Worm (Caenorhabditis elegans) whole organism, L1 larva: ENCODE data around the gene unc-10.
A peak's percentile ranks its signal among the peaks of the same experiment; 100 is the strongest.

Source experiments
- C04F5.9 ChIP-seq: sonication (generic microtip); optimal IDR thresholded peaks from 2 replicates; lab custom pipeline; 2016; ENCODE audit warnings: missing genetic modification characterization, missing compliant biosample characterization
- C34B4.2 ChIP-seq: sonication (generic microtip); optimal IDR thresholded peaks from 2 replicates; lab custom pipeline; 2017; ENCODE audit warnings: mild to moderate bottlenecking, missing genetic modification characterization, missing compliant biosample characterization
- blmp-1 ChIP-seq: fragments of 150-350 bp; optimal IDR thresholded peaks from 2 replicates; lab custom pipeline; 2014; ENCODE audit warnings: missing biosample characterization, missing genetic modification characterization
- ceh-63 ChIP-seq: fragments of 200-800 bp; sonication (Bioruptor generic); optimal IDR thresholded peaks from 2 replicates; lab custom pipeline; 2018; ENCODE audit warnings: mild to moderate bottlenecking, missing genetic modification characterization, missing compliant biosample characterization
- ceh-82 ChIP-seq, 3 experiments: fragments of 150-350 bp in 1 of 3; sonication (generic microtip) in 2 of 3; optimal IDR thresholded peaks; 2 replicates each; lab custom pipeline; 2014 to 2017; ENCODE audit warnings: missing biosample characterization in 3 of 3, missing genetic modification characterization in 3 of 3
- ceh-88 ChIP-seq: fragments of 200-800 bp; sonication (Bioruptor generic); IDR thresholded peaks from 2 replicates; pipeline ENCODE4 v1.3.6; 2022; ENCODE audit warnings: missing genetic modification characterization, missing compliant biosample characterization
- egl-13 ChIP-seq: sonication (generic microtip); optimal IDR thresholded peaks from 2 replicates; lab custom pipeline; 2016; ENCODE audit warnings: missing genotype, missing genetic modification reagents, missing genetic modification characterization, missing compliant biosample characterization
- elt-2 ChIP-seq: sonication (generic microtip); optimal IDR thresholded peaks from 2 replicates; lab custom pipeline; 2016; ENCODE audit warnings: missing genetic modification characterization, mild to moderate bottlenecking, inconsistent platforms, missing compliant biosample characterization, missing genetic modification reagents
- elt-3 ChIP-seq, 6 experiments: fragments of 150-350 bp in 1 of 6; sonication (generic microtip); optimal IDR thresholded peaks; 2 replicates each; lab custom pipeline; 2017 to 2018; ENCODE audit warnings: missing biosample characterization in 6 of 6, missing genetic modification characterization in 6 of 6, inconsistent platforms in 1 of 6
- ets-5 ChIP-seq: fragments of 200-800 bp; sonication (Bioruptor generic); IDR thresholded peaks from 2 replicates; pipeline ENCODE4 v1.3.6; 2022; ENCODE audit warnings: missing genetic modification characterization, missing compliant biosample characterization
- fkh-8 ChIP-seq: sonication (generic microtip); optimal IDR thresholded peaks from 2 replicates; lab custom pipeline; 2016; ENCODE audit warnings: mild to moderate bottlenecking, missing genetic modification characterization, missing compliant biosample characterization
- grh-1 ChIP-seq: fragments of 200-800 bp; sonication (Bioruptor generic); IDR thresholded peaks from 2 replicates; pipeline ENCODE4 v1.3.6; 2022; ENCODE audit warnings: missing genetic modification reagents, missing genetic modification characterization, missing compliant biosample characterization
- hpl-2 ChIP-seq: fragments of 150-350 bp; optimal IDR thresholded peaks from 2 replicates; lab custom pipeline; 2014; ENCODE audit warnings: missing biosample characterization, missing genetic modification reagents, missing genetic modification characterization
- lin-14 ChIP-seq: fragments of 200-800 bp; sonication (Bioruptor generic); optimal IDR thresholded peaks from 2 replicates; lab custom pipeline; 2018; ENCODE audit warnings: mild to moderate bottlenecking, missing genetic modification characterization, moderate library complexity, missing compliant biosample characterization
- lin-35 ChIP-seq, 2 experiments: fragments of 150-350 bp; optimal IDR thresholded peaks; 2 replicates each; lab custom pipeline; 2014; ENCODE audit warnings: missing biosample characterization in 2 of 2, missing genetic modification characterization in 2 of 2, missing genetic modification reagents in 2 of 2
- mdl-1 ChIP-seq, 2 experiments: fragments of 150-350 bp; optimal IDR thresholded peaks; 2 replicates each; lab custom pipeline; 2014 to 2017; ENCODE audit warnings: missing biosample characterization in 2 of 2, missing genetic modification characterization in 2 of 2, inconsistent platforms in 1 of 2
- nhr-12 ChIP-seq: sonication (generic microtip); optimal IDR thresholded peaks from 2 replicates; lab custom pipeline; 2017; ENCODE audit warnings: missing biosample characterization, missing genetic modification characterization
- nhr-19 ChIP-seq: fragments of 200-800 bp; sonication (Bioruptor generic); conservative IDR thresholded peaks from 2 replicates; pipeline ENCODE4 v1.3.6; 2022; ENCODE audit warnings: missing genetic modification characterization, missing compliant biosample characterization
- nhr-47 ChIP-seq: sonication (generic microtip); optimal IDR thresholded peaks from 2 replicates; lab custom pipeline; 2016; ENCODE audit warnings: mild to moderate bottlenecking, missing genetic modification characterization, moderate library complexity, missing compliant biosample characterization
- nhr-71 ChIP-seq: sonication (generic microtip); optimal IDR thresholded peaks from 2 replicates; lab custom pipeline; 2016; ENCODE audit warnings: mild to moderate bottlenecking, missing genetic modification characterization, moderate library complexity, missing compliant biosample characterization
- nhr-77 ChIP-seq: fragments of 150-350 bp; optimal IDR thresholded peaks from 2 replicates; lab custom pipeline; 2014; ENCODE audit warnings: missing biosample characterization, missing genetic modification characterization
- nhr-85 ChIP-seq: sonication (generic microtip); peaks from one replicate; lab custom pipeline; 2016; ENCODE audit warnings: missing genetic modification characterization, inconsistent platforms, missing compliant biosample characterization
- pax-3 ChIP-seq: fragments of 200-800 bp; sonication (Bioruptor generic); optimal IDR thresholded peaks from 2 replicates; lab custom pipeline; 2018; ENCODE audit warnings: mild to moderate bottlenecking, missing genetic modification characterization, moderate library complexity, missing compliant biosample characterization
- rnt-1 ChIP-seq: sonication (generic microtip); optimal IDR thresholded peaks from 2 replicates; lab custom pipeline; 2016; ENCODE audit warnings: mild to moderate bottlenecking, missing genetic modification characterization, moderate library complexity, missing compliant biosample characterization
- skn-1 ChIP-seq: fragments of 150-350 bp; optimal IDR thresholded peaks from 2 replicates; lab custom pipeline; 2014; ENCODE audit warnings: missing biosample characterization, missing genetic modification characterization
- snpc-4 ChIP-seq: fragments of 150-350 bp; optimal IDR thresholded peaks from 2 replicates; lab custom pipeline; 2014; ENCODE audit warnings: missing biosample characterization, missing genetic modification characterization
- snu-23 ChIP-seq: sonication (generic microtip); optimal IDR thresholded peaks from 2 replicates; lab custom pipeline; 2016; ENCODE audit warnings: missing genetic modification characterization, missing compliant biosample characterization
- sox-4 ChIP-seq: sonication (generic microtip); optimal IDR thresholded peaks from 2 replicates; lab custom pipeline; 2016; ENCODE audit warnings: missing genetic modification characterization, missing compliant biosample characterization
- unc-86 ChIP-seq: sonication (generic microtip); optimal IDR thresholded peaks from 2 replicates; lab custom pipeline; 2016; ENCODE audit warnings: missing genetic modification characterization, missing compliant biosample characterization
- unc-98 ChIP-seq: fragments of 200-800 bp; sonication (Bioruptor generic); IDR thresholded peaks from 2 replicates; pipeline ENCODE4 v1.3.6; 2022; ENCODE audit warnings: missing genetic modification characterization, missing compliant biosample characterization
- xbp-1 ChIP-seq: sonication (generic microtip); optimal IDR thresholded peaks from 2 replicates; lab custom pipeline; 2016; ENCODE audit warnings: missing genetic modification characterization, missing compliant biosample characterization
- ztf-4 ChIP-seq: fragments of 150-350 bp; optimal IDR thresholded peaks from 2 replicates; lab custom pipeline; 2014; ENCODE audit warnings: missing biosample characterization, missing genetic modification characterization

Gene unc-10

DNA sequence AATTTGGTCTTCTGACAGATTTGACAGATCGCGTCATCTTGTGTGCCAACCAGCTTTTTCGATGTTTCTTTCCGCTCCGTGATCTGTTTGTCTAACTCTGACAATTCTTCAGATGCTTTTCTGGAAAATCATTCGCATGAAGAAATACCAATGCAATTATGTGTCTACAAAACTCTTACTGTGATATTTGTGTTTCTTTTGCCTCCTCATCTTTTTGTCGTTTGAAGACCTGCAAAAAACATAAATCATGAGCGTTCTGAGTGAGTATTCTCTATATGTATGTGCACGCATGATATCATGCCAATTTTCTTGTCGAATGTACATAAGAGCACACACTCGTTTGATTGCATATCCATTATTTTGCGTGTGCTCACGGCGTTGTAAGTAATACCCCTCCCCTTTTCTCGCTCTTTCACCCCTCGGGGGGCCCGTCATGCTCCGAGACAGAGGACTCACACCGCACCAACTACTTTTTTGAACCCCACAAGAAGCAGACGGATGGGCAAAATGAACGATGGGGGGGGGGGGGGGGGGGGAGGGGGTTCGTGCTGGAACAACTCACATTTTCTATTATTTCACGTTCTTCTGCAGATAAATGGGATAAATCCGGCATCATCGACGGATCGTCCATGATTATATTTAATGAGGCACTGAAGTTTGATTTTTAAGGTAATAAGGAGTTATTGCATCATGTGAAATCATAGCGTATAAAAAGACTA lies at the start of gene unc-10:
unc-10 (minus strand) TSS at position 652 of the 719 bp plus-strand sequence.
- TF ChIP-seq hpl-2 (no peak), nhr-19 (no peak), sox-4 (tag; lab: Kevin White, UChicago) (no peak), snpc-4 (tag; lab: Kevin White, UChicago) (no peak), C04F5.9 (tag; lab: Kevin White, UChicago) (no peak), ceh-88 (GFP tag; lab: Robert Waterston, UW) (no peak), nhr-77 (no peak), pax-3 (tag; lab: Kevin White, UChicago) (no peak), nhr-47 (tag; lab: Kevin White, UChicago) (no peak), skn-1 (tag; lab: Kevin White, UChicago) (no peak), ceh-63 (no peak), unc-86 (no peak), elt-2 (tag; lab: Kevin White, UChicago) (no peak), grh-1 (GFP tag; lab: Robert Waterston, UW) (no peak), rnt-1 (tag; lab: Kevin White, UChicago) (no peak), ets-5 (GFP tag; lab: Robert Waterston, UW) (no peak)

- TF ChIP-seq lin-14 (GFP tag; lab: Kevin White, UChicago) (peak; percentile 35), lin-35 (GFP tag; optimal IDR thresholded peaks at IDR 0.05; lab: Kevin White, UChicago) (peak in 1 of 2 experiments; percentile 19), skn-1 (tag; lab: Kevin White, UChicago) (peak; percentile 24), snu-23 (GFP tag; lab: Kevin White, UChicago) (peak; percentile 19), blmp-1 (tag; lab: Kevin White, UChicago) (peak; percentile 88), ztf-4 (tag; lab: Kevin White, UChicago) (no peak), nhr-12 (tag; lab: Kevin White, UChicago) (no peak), nhr-71 (peak; percentile 0), nhr-85 (tag; lab: Kevin White, UChicago) (peak; percentile 72), elt-3 (tag; optimal IDR thresholded peaks at IDR 0.05; lab: Kevin White, UChicago) (peak in 2 of 6 experiments; percentile 9 to 64)
Measured at ce11 chrX:7329601-7330000, 49.5 kb upstream of the unc-10 start, which contains the start of gene ttr-59. Gene ttr-59, plus strand, starts transcription at chrX:7329818.

DNA sequence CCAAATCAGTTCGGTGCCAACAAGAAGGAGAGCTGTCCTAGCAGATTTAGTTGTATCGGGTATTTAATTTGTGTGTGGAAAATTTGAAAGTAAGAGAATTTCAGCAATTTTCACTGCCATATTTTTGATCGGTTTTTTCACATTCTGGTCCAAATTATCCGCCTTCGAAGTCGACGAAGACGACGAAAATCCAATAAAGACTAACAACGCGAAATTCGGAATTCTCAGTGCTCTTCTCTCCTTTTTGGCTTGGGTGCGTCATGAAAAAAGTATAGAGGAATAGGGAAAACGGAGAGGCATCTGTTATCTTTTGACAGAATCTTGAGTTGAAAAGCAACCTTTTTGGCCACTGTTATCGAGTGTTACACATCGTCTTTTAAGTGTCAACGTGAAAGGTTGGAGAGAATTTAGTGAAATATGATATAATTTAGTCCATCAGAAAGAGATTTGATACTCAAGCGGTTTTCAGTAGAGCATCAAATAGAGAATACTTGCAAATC lies 48.0 kb upstream of the unc-10 start:
- TF ChIP-seq grh-1 (GFP tag; lab: Robert Waterston, UW) (no peak), xbp-1 (tag; lab: Kevin White, UChicago) (no peak), mdl-1 (tag; optimal IDR thresholded peaks at IDR 0.05; lab: Kevin White, UChicago) (no peak), egl-13 (no peak), lin-14 (GFP tag; lab: Kevin White, UChicago) (peak; percentile 54), elt-2 (tag; lab: Kevin White, UChicago) (no peak), ceh-82 (tag; optimal IDR thresholded peaks at IDR 0.05; lab: Kevin White, UChicago) (peak in 1 of 3 experiments; percentile 4)

ce11 chrX:7326967-7327651 lies 47.0 kb upstream of the unc-10 start, which contains the start of gene sng-1:
Gene sng-1, plus strand, starts transcription at chrX:7327601.
- TF ChIP-seq unc-86 (peak; percentile 12), nhr-47 (tag; lab: Kevin White, UChicago) (peak; percentile 1), lin-14 (GFP tag; lab: Kevin White, UChicago) (peak; percentile 72), nhr-71 (peak; percentile 20), ceh-82 (tag; optimal IDR thresholded peaks at IDR 0.05; lab: Kevin White, UChicago) (peak in 1 of 3 experiments; percentile 33), C34B4.2 (tag; lab: Kevin White, UChicago) (no peak), fkh-8 (peak; percentile 22), unc-98 (GFP tag; lab: Robert Waterston, UW) (no peak), grh-1 (GFP tag; lab: Robert Waterston, UW) (no peak)
